Worm (Caenorhabditis elegans): ENCODE measurements around the gene col-175.
A peak's percentile ranks its signal among the peaks of the same experiment; 100 is the strongest.

Gene col-175

DNA sequence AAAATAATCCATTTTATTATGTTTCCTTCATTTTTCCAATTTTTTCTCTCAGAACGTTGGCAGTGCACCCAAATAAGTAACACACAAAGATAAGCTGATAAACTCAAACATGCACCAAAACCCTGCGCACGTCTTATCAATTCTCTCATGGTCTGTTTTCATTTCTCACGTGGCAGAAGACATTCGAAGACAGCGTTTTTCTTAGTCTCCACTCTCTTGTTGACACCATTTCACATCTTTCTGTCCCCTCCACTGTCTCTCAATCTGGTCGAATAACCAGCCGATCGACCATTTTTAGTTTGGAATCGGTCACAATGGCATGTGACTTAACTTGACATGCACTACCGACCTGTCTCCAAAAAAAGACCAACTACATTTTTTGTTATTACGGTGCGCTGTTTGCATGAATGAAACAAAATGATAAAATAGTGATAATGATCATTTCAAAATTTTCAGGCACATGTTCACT lies 20.5 kb downstream of the col-175 start, which contains the start of gene C35B8.3:
C35B8.3 (plus strand) TSS at position 51 of the 469 bp plus-strand sequence.
- TF ChIP-seq npax-4 (tag; optimal IDR thresholded peaks at IDR 0.05) (no peak), elt-2 (tag; optimal IDR thresholded peaks at IDR 0.05) (peak; percentile 88)

- TF ChIP-seq unc-55 (GFP tag; optimal IDR thresholded peaks at IDR 0.05) (no peak), C08G9.2 (tag; optimal IDR thresholded peaks at IDR 0.05) (no peak), K02D7.2 (tag; optimal IDR thresholded peaks at IDR 0.05) (no peak), nhr-232 (tag; optimal IDR thresholded peaks at IDR 0.05) (no peak), tbx-7 (tag; optimal IDR thresholded peaks at IDR 0.05) (no peak), ets-4 (tag; optimal IDR thresholded peaks at IDR 0.05) (no peak), sdc-2 (tag; optimal IDR thresholded peaks at IDR 0.05) (no peak), hlh-30 (tag; optimal IDR thresholded peaks at IDR 0.05; ENCODE audit: insufficient read depth) (no peak), sox-4 (tag; optimal IDR thresholded peaks at IDR 0.05) (no peak), fkh-10 (GFP tag; optimal IDR thresholded peaks at IDR 0.05) (no peak)
Observed at ce11 chrX:9212675-9213074, 21.7 kb downstream of the col-175 start.

- TF ChIP-seq F13H6.1 (tag; optimal IDR thresholded peaks at IDR 0.05) = no peak
- TF ChIP-seq ceh-14 (tag; optimal IDR thresholded peaks at IDR 0.05) = no peak
- no peak for TF ChIP-seq ceh-45 (GFP tag; IDR thresholded peaks at IDR 0.05)
- no peak for TF ChIP-seq fkh-6 (tag; optimal IDR thresholded peaks at IDR 0.05)
- no peak for TF ChIP-seq madf-2 (tag; optimal IDR thresholded peaks at IDR 0.05)
- TF ChIP-seq pqm-1 (tag; optimal IDR thresholded peaks at IDR 0.05) = no peak
- no peak for TF ChIP-seq pha-2 (tag; optimal IDR thresholded peaks at IDR 0.05)
- TF ChIP-seq che-1 (tag; optimal IDR thresholded peaks at IDR 0.05) = no peak
- TF ChIP-seq ceh-22 (tag; optimal IDR thresholded peaks at IDR 0.05) = no peak
- TF ChIP-seq ceh-48 (tag; optimal IDR thresholded peaks at IDR 0.05) = no peak
- TF ChIP-seq ref-2 (tag; optimal IDR thresholded peaks at IDR 0.05) = no peak
- no peak for TF ChIP-seq elt-4 (tag; optimal IDR thresholded peaks at IDR 0.05)
- no peak for TF ChIP-seq ceh-24 (tag; optimal IDR thresholded peaks at IDR 0.05)
- no peak for TF ChIP-seq pax-1 (tag; optimal IDR thresholded peaks at IDR 0.05)
- TF ChIP-seq ceh-30 (tag; optimal IDR thresholded peaks at IDR 0.05) = no peak
- no peak for TF ChIP-seq unc-42 (tag; optimal IDR thresholded peaks at IDR 0.05)
- no peak for TF ChIP-seq Y22D7AL.16 (tag; optimal IDR thresholded peaks at IDR 0.05)
- TF ChIP-seq ceh-18 (tag; optimal IDR thresholded peaks at IDR 0.05) = no peak
- TF ChIP-seq ceh-34 (tag; optimal IDR thresholded peaks at IDR 0.05) = no peak
- TF ChIP-seq hlh-15 (tag; optimal IDR thresholded peaks at IDR 0.05) = no peak
Observed at ce11 chrX:9210086-9210485, 24.3 kb downstream of the col-175 start.

DNA sequence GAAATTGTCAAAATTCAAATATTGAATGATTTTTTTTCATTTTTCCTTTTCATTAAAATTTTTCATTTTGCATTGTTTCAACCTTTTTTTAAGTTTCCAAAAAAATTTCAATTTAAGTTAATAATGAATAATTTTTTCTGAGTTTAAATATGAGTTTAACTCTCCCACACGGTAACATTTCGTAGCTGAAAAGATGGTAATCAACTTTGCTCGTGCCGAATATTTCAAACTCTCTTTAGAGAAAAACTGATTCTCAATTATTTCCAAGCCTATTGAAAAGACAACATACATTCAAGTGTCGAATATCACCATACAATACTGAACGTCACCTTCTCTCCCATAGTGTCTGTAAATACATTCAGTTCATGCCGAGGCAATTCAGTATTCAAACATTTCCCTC lies 25.5 kb downstream of the col-175 start:
- TF ChIP-seq ceh-31 (tag; optimal IDR thresholded peaks at IDR 0.05) (no peak), hlh-15 (tag; optimal IDR thresholded peaks at IDR 0.05) (no peak), pat-9 (tag; optimal IDR thresholded peaks at IDR 0.05) (no peak), ets-4 (tag; optimal IDR thresholded peaks at IDR 0.05) (no peak), tbx-7 (tag; optimal IDR thresholded peaks at IDR 0.05) (no peak), odd-2 (tag; optimal IDR thresholded peaks at IDR 0.05) (no peak), pha-2 (tag; optimal IDR thresholded peaks at IDR 0.05) (no peak), ceh-45 (GFP tag; IDR thresholded peaks at IDR 0.05) (no peak), unc-3 (GFP tag; conservative IDR thresholded peaks at IDR 0.05) (no peak), unc-3 (tag; optimal IDR thresholded peaks at IDR 0.05) (no peak)

DNA sequence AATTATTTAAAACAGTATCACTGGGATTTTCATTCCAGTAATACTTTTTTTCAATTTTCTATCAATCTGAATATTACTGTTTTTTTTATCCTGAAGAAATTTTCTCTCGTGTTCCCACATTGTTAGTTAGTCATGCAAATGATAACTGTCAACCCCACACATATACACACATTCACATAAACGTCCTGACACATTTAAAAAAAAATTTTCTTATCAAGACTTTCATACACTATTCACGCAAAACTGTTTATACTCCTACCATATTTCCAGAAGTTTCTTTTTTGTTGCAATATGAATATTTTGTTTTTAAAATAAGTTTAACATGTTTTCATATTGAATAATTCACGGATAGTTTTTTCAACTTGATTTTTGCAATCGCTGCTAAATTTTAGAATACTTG lies 25.9 kb downstream of the col-175 start:
- no peak for TF ChIP-seq tbx-7 (tag; optimal IDR thresholded peaks at IDR 0.05)
- TF ChIP-seq nhr-11 (tag; optimal IDR thresholded peaks at IDR 0.05) = no peak
- no peak for TF ChIP-seq rnt-1 (tag; optimal IDR thresholded peaks at IDR 0.05)
- no peak for TF ChIP-seq syd-9 (tag; optimal IDR thresholded peaks at IDR 0.05)
